Worm (Caenorhabditis elegans) whole organism, young adult: ENCODE data around the gene rpt-2.

Experiments
- B0019.2 ChIP-seq: fragments of 200-800 bp; sonication (Bioruptor generic); conservative IDR thresholded peaks from 2 replicates; pipeline ENCODE4 v1.3.6; 2022; ENCODE audit warnings: missing genetic modification reagents, missing genetic modification characterization, missing compliant biosample characterization
- aptf-3 ChIP-seq: fragments of 200-800 bp; sonication (Bioruptor generic); IDR thresholded peaks from 2 replicates; pipeline ENCODE4 v1.3.6; 2022; ENCODE audit warnings: missing genetic modification characterization, missing compliant biosample characterization
- bed-1 ChIP-seq: fragments of 200-800 bp; sonication (Bioruptor generic); IDR thresholded peaks from 2 replicates; pipeline ENCODE4 v1.3.6; 2022; ENCODE audit warnings: missing genetic modification reagents, missing genetic modification characterization, missing compliant biosample characterization
- cebp-2 ChIP-seq: fragments of 200-800 bp; sonication (Bioruptor generic); IDR thresholded peaks from 2 replicates; pipeline ENCODE4 v1.3.6; 2022; ENCODE audit warnings: missing genetic modification characterization, missing compliant biosample characterization
- chd-7 ChIP-seq: sonication (generic microtip); optimal IDR thresholded peaks from 2 replicates; lab custom pipeline; 2016; ENCODE audit warnings: mild to moderate bottlenecking, missing genetic modification characterization, moderate library complexity, missing compliant biosample characterization
- ets-4 ChIP-seq: fragments of 200-800 bp; sonication (Bioruptor generic); optimal IDR thresholded peaks from 2 replicates; lab custom pipeline; 2018; ENCODE audit warnings: mild to moderate bottlenecking, missing genetic modification characterization, missing compliant biosample characterization
- pha-4 ChIP-seq: fragments of 150-350 bp; sonication (generic microtip); optimal IDR thresholded peaks from 2 replicates; lab custom pipeline; 2014; ENCODE audit warnings: missing biosample characterization, missing genetic modification reagents, missing genetic modification characterization
- snpc-4 ChIP-seq, 5 experiments: fragments of 150-350 bp in 1 of 5; sonication (generic microtip) in 4 of 5; optimal IDR thresholded peaks; 2 replicates each; lab custom pipeline; 2014 to 2018; ENCODE audit warnings: missing genetic modification characterization in 5 of 5, missing biosample characterization in 3 of 5, antibody characterized with exemption in 2 of 5, mild to moderate bottlenecking in 2 of 5, missing compliant biosample characterization in 2 of 5, missing genotype in 2 of 5, moderate library complexity in 2 of 5, missing genetic modification reagents in 1 of 5
- unc-62 ChIP-seq: fragments of 150-350 bp; optimal IDR thresholded peaks from 2 replicates; lab custom pipeline; 2014; ENCODE audit warnings: missing biosample characterization, missing genetic modification reagents, missing genetic modification characterization
- ztf-6 ChIP-seq: fragments of 200-800 bp; sonication (Bioruptor generic); IDR thresholded peaks from 2 replicates; pipeline ENCODE4 v1.3.6; 2022; ENCODE audit warnings: missing genetic modification reagents, missing genetic modification characterization, missing compliant biosample characterization

- TF ChIP-seq snpc-4 (GFP tag; optimal IDR thresholded peaks at IDR 0.05; lab: Kevin White, UChicago) (no peak), snpc-4 (tag; optimal IDR thresholded peaks at IDR 0.05; lab: Kevin White, UChicago) (no peak), ztf-6 (GFP tag; lab: Robert Waterston, UW) (no peak), cebp-2 (GFP tag; lab: Robert Waterston, UW) (no peak), unc-62 (GFP tag; lab: Kevin White, UChicago) (peak; percentile 52), chd-7 (tag; lab: Kevin White, UChicago) (no peak), ets-4 (GFP tag; lab: Kevin White, UChicago) (no peak), B0019.2 (no peak), aptf-3 (no peak), bed-1 (GFP tag; lab: Robert Waterston, UW) (no peak), pha-4 (tag; lab: Kevin White, UChicago) (no peak)
Observed at ce11 chrV:5991490-5992069, 25.9 kb downstream of the rpt-2 start.
